Fruit fly (Drosophila melanogaster): ENCODE results near the gene CG13994.

CG13994 gene

DNA sequence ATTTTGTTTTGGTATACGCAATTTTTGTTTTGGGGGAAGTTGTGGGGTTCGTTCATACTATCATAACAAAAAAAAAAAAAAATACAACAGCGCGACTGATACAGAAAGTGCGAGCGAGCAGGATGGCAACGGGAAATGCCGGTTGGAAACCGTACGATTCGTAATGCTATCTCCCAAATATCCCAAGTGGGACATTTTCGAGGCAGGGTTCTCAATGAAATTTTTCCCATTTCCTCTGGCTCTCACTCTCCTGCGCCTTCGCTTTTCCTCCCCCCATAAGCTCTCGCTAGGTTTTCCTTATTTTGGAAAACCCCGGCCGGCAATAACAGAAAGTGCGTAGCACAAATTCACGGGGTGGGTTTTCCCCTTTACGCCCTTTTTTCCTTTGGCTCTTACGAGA is 29.5 kb downstream of the CG13994 start (continued):
- TF ChIP-seq Abd-B (GFP tag; optimal IDR thresholded peaks at IDR 0.05), result no peak
- no peak for TF ChIP-seq Sox102F (GFP tag; optimal IDR thresholded peaks at IDR 0.05)
- TF ChIP-seq gce (GFP tag; IDR thresholded peaks at IDR 0.05), result 0 out of 3 replicates have a peak, but pooled peaks have one; percentile 40
- TF ChIP-seq CG10366 (GFP tag; IDR thresholded peaks at IDR 0.05), result no peak
- TF ChIP-seq Fer1 (GFP tag; optimal IDR thresholded peaks at IDR 0.05), result peak; percentile 42
- 0 out of 2 replicates have a peak, but pooled peaks have one; percentile 14 for TF ChIP-seq Atf6 (GFP tag; IDR thresholded peaks at IDR 0.05)
- TF ChIP-seq sqz (GFP tag; optimal IDR thresholded peaks at IDR 0.05), result peak; percentile 93
- TF ChIP-seq chm (GFP tag; IDR thresholded peaks at IDR 0.05), result peak; percentile 57
- no peak for TF ChIP-seq NfI (GFP tag; optimal IDR thresholded peaks at IDR 0.05)
- TF ChIP-seq Dp (GFP tag; optimal IDR thresholded peaks at IDR 0.05), result no peak
- TF ChIP-seq pzg (GFP tag; optimal IDR thresholded peaks at IDR 0.05), result no peak
- peak; percentile 12 for TF ChIP-seq CG33557 (GFP tag; optimal IDR thresholded peaks at IDR 0.05)
- no peak for TF ChIP-seq CG13775 (GFP tag; optimal IDR thresholded peaks at IDR 0.05)
- 0 out of 4 replicates have a peak, but pooled peaks have one; percentile 48 for TF ChIP-seq chinmo (GFP tag; IDR thresholded peaks at IDR 0.05; ENCODE audit: partially characterized antibody)
- no peak for TF ChIP-seq Opbp (GFP tag; IDR thresholded peaks at IDR 0.05; ENCODE audit: partially characterized antibody)
- no peak for TF ChIP-seq CG33213 (GFP tag; optimal IDR thresholded peaks at IDR 0.05)
- TF ChIP-seq CG16815 (GFP tag; optimal IDR thresholded peaks at IDR 0.05), result no peak
- TF ChIP-seq Mrtf (GFP tag; IDR thresholded peaks at IDR 0.05), result no peak
- TF ChIP-seq Meics (GFP tag; optimal IDR thresholded peaks at IDR 0.05), result no peak
- no peak for TF ChIP-seq CTCF (GFP tag; optimal IDR thresholded peaks at IDR 0.05)
- TF ChIP-seq Sin3A (optimal IDR thresholded peaks at IDR 0.05), result no peak
- no peak for TF ChIP-seq HmgZ (tag; optimal IDR thresholded peaks at IDR 0.05)
- no peak for TF ChIP-seq CG31441 (GFP tag; IDR thresholded peaks at IDR 0.05)
- no peak for TF ChIP-seq Sox100B (GFP tag; optimal IDR thresholded peaks at IDR 0.05)
- no peak for TF ChIP-seq CG12769 (tag; optimal IDR thresholded peaks at IDR 0.05)
- TF ChIP-seq bbx (GFP tag; IDR thresholded peaks at IDR 0.05; ENCODE audit: partially characterized antibody), result no peak
- no peak for TF ChIP-seq Taf1 (GFP tag; IDR thresholded peaks at IDR 0.05)
- peak; percentile 34 for TF ChIP-seq CG10431 (GFP tag; optimal IDR thresholded peaks at IDR 0.05)
- no peak for TF ChIP-seq CG12155 (GFP tag; optimal IDR thresholded peaks at IDR 0.05)
- TF ChIP-seq nerfin-2 (GFP tag; IDR thresholded peaks at IDR 0.05; ENCODE audit: partially characterized antibody), result no peak
- TF ChIP-seq Chrac-16 (GFP tag; optimal IDR thresholded peaks at IDR 0.05), result no peak
- no peak for TF ChIP-seq CG17385 (GFP tag; optimal IDR thresholded peaks at IDR 0.05)
- 0 out of 2 replicates have a peak, but pooled peaks have one; percentile 24 for TF ChIP-seq CG32772 (GFP tag; IDR thresholded peaks at IDR 0.05)
- TF ChIP-seq CG17328 (GFP tag; IDR thresholded peaks at IDR 0.05), result no peak

- TF ChIP-seq hbn (GFP tag; IDR thresholded peaks at IDR 0.05; ENCODE audit: partially characterized antibody) (peak; percentile 98), amos (GFP tag; IDR thresholded peaks at IDR 0.05; ENCODE audit: partially characterized antibody) (peak; percentile 98), CG2875 (GFP tag; optimal IDR thresholded peaks at IDR 0.05) (no peak), HHEX (GFP tag; optimal IDR thresholded peaks at IDR 0.05) (no peak), kah (GFP tag; optimal IDR thresholded peaks at IDR 0.05) (no peak), CG13424 (tag; optimal IDR thresholded peaks at IDR 0.05) (peak; percentile 28), Pdp1 (GFP tag; optimal IDR thresholded peaks at IDR 0.05) (peak; percentile 22 to 63), CG10431 (GFP tag; optimal IDR thresholded peaks at IDR 0.05) (no peak), Abd-B (GFP tag; optimal IDR thresholded peaks at IDR 0.05) (no peak), CG2712 (tag; optimal IDR thresholded peaks at IDR 0.05) (peak; percentile 45), CG12236 (GFP tag; optimal IDR thresholded peaks at IDR 0.05) (no peak), unpg (GFP tag; optimal IDR thresholded peaks at IDR 0.05) (peak; percentile 20), prd (optimal IDR thresholded peaks at IDR 0.05) (no peak), prd (GFP tag; IDR thresholded peaks at IDR 0.05) (0 out of 3 replicates have a peak, but pooled peaks have one; percentile 18), CrebB (tag; optimal IDR thresholded peaks at IDR 0.05) (peak; percentile 42), HLH4C (GFP tag; IDR thresholded peaks at IDR 0.05; ENCODE audit: partially characterized antibody) (peak; percentile 91), CG8290 (GFP tag; optimal IDR thresholded peaks at IDR 0.05) (peak; percentile 83), CG8290 (tag; optimal IDR thresholded peaks at IDR 0.05) (peak; percentile 53 to 95), CoRest (tag; optimal IDR thresholded peaks at IDR 0.05) (peak; percentile 33)
These were observed 35.9 kb downstream of the CG13994 start, which contains the start of gene CG9175 for dm6 chr2L:6098479-6099269. CG9175 (minus strand) TSS chr2L:6098966.

All from whole organism, embryonic.